Worm (Caenorhabditis elegans) whole organism, late embryonic: ENCODE results near the gene Y68A4A.13.

Experiments used
- T23F11.4 ChIP-seq: fragments of 200-800 bp; sonication (Bioruptor generic); optimal IDR thresholded peaks from 2 replicates; lab custom pipeline; 2018; ENCODE audit warnings: mild to moderate bottlenecking, missing genetic modification characterization, missing compliant biosample characterization
- ceh-18 ChIP-seq: sonication (generic microtip); optimal IDR thresholded peaks from 2 replicates; lab custom pipeline; 2016; ENCODE audit warnings: missing genetic modification characterization, missing compliant biosample characterization
- dmd-4 ChIP-seq: sonication (generic microtip); optimal IDR thresholded peaks from 2 replicates; lab custom pipeline; 2016; ENCODE audit warnings: borderline replicate concordance, missing genetic modification characterization, missing compliant biosample characterization
- elt-2 ChIP-seq: sonication (generic microtip); optimal IDR thresholded peaks from 2 replicates; lab custom pipeline; 2016; ENCODE audit warnings: missing genetic modification reagents, missing genetic modification characterization, missing compliant biosample characterization
- fkh-10 ChIP-seq: fragments of 150-350 bp; optimal IDR thresholded peaks from 2 replicates; lab custom pipeline; 2014; ENCODE audit warnings: missing biosample characterization, missing genetic modification reagents, missing genetic modification characterization
- gmeb-2 ChIP-seq: sonication (generic microtip); optimal IDR thresholded peaks from 2 replicates; lab custom pipeline; 2016; ENCODE audit warnings: missing genetic modification characterization, inconsistent platforms, missing compliant biosample characterization
- hlh-30 ChIP-seq: sonication (generic microtip); optimal IDR thresholded peaks from 2 replicates; lab custom pipeline; 2017; ENCODE audit warnings: antibody characterized with exemption, missing genetic modification characterization, missing compliant biosample characterization; ENCODE audit not compliant: insufficient read depth
- nhr-11 ChIP-seq: fragments of 150-350 bp; optimal IDR thresholded peaks from 2 replicates; lab custom pipeline; 2014; ENCODE audit warnings: missing biosample characterization, missing genetic modification characterization
- npax-4 ChIP-seq: sonication (generic microtip); optimal IDR thresholded peaks from 2 replicates; lab custom pipeline; 2016; ENCODE audit warnings: missing genetic modification characterization, missing compliant biosample characterization
- pha-4 ChIP-seq: fragments of 150-350 bp; optimal IDR thresholded peaks from 2 replicates; lab custom pipeline; 2018; ENCODE audit warnings: missing biosample characterization, missing genetic modification reagents, missing genetic modification characterization
- pros-1 ChIP-seq: fragments of 150-350 bp; optimal IDR thresholded peaks from 2 replicates; lab custom pipeline; 2014; ENCODE audit warnings: missing biosample characterization, missing genetic modification reagents, missing genetic modification characterization
- tbx-2 ChIP-seq: sonication (generic microtip); optimal IDR thresholded peaks from 2 replicates; lab custom pipeline; 2016; ENCODE audit warnings: missing genetic modification characterization, missing compliant biosample characterization
- unc-42 ChIP-seq: sonication (generic microtip); optimal IDR thresholded peaks from 2 replicates; lab custom pipeline; 2016; ENCODE audit warnings: missing genotype, missing genetic modification characterization, missing compliant biosample characterization

DNA sequence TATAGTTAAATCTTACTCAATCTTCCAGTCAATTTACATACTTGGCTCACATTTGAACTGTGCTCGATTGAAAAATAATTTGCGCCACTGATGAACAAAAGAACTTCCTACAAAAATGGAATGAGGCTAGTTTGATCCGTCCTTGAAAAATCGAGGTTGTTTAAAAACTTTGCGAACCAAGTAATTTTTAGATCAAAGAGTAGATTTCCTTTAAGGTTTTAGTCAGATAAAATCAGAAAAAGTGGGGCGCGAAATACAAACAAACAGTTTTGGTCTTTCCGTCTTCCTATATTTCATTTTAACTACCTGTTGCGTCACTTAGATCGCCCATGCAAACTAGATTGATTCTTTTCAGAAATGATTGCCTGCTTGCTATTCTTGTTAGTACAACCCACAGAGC is 6.1 kb downstream of the Y68A4A.13 start, which contains the start of gene Y68A4A.10:
- TF ChIP-seq hlh-30 (tag; lab: Kevin White, UChicago) (no peak), unc-42 (no peak), T23F11.4 (GFP tag; lab: Kevin White, UChicago) (no peak), elt-2 (tag; lab: Kevin White, UChicago) (no peak), ceh-18 (tag; lab: Kevin White, UChicago) (no peak), dmd-4 (tag; lab: Kevin White, UChicago) (no peak), pros-1 (tag; lab: Kevin White, UChicago) (no peak), gmeb-2 (tag; lab: Kevin White, UChicago) (no peak), npax-4 (tag; lab: Kevin White, UChicago) (no peak), nhr-11 (tag; lab: Kevin White, UChicago) (no peak), fkh-10 (no peak), pha-4 (tag; lab: Kevin White, UChicago) (no peak), tbx-2 (tag; lab: Kevin White, UChicago) (no peak)
